Worm (Caenorhabditis elegans) whole organism, midembryonic: ENCODE data around the gene otub-4.

Experiments
- T22C8.4 ChIP-seq: fragments of 200-800 bp; sonication (Bioruptor generic); IDR thresholded peaks from 2 replicates; pipeline ENCODE4 v1.3.6; 2022; ENCODE audit warnings: missing genetic modification characterization, missing compliant biosample characterization
- cog-1 ChIP-seq: sonication (generic microtip); optimal IDR thresholded peaks from 2 replicates; lab custom pipeline; 2016; ENCODE audit warnings: missing genetic modification characterization, missing compliant biosample characterization
- flt-1 ChIP-seq: fragments of 200-800 bp; sonication (Bioruptor generic); IDR thresholded peaks from 2 replicates; pipeline ENCODE4 v1.3.6; 2022; ENCODE audit warnings: missing genetic modification characterization, missing compliant biosample characterization
- med-1 ChIP-seq: sonication (generic microtip); optimal IDR thresholded peaks from 2 replicates; lab custom pipeline; 2017; ENCODE audit warnings: missing genetic modification characterization, mild to moderate bottlenecking, missing compliant biosample characterization, antibody characterized with exemption, missing genetic modification reagents; ENCODE audit not compliant: insufficient read depth
- tab-1 ChIP-seq: fragments of 200-800 bp; sonication (Bioruptor generic); IDR thresholded peaks from 2 replicates; pipeline ENCODE4 v1.3.6; 2022; ENCODE audit warnings: missing genetic modification characterization, missing compliant biosample characterization
- ztf-23 ChIP-seq: fragments of 200-800 bp; sonication (Bioruptor generic); IDR thresholded peaks from 2 replicates; pipeline ENCODE4 v1.3.6; 2022; ENCODE audit warnings: missing genetic modification reagents, missing genetic modification characterization, missing compliant biosample characterization
- ztf-29 ChIP-seq: fragments of 200-800 bp; sonication (Bioruptor generic); IDR thresholded peaks from 2 replicates; pipeline ENCODE4 v1.3.6; 2022; ENCODE audit warnings: missing genetic modification reagents, missing genetic modification characterization, missing compliant biosample characterization

- no peak for TF ChIP-seq flt-1
- no peak for TF ChIP-seq med-1 (GFP tag; lab: Kevin White, UChicago)
- no peak for TF ChIP-seq cog-1 (tag; lab: Kevin White, UChicago)
- no peak for TF ChIP-seq T22C8.4
- no peak for TF ChIP-seq tab-1 (GFP tag; lab: Robert Waterston, UW)
- TF ChIP-seq ztf-23 = no peak
- no peak for TF ChIP-seq ztf-29
These were observed 14.7 kb downstream of the otub-4 start, which contains the start of gene Y55H10A.2 for ce11 chrIV:3363221-3363620.
